Fruit fly (Drosophila melanogaster): ENCODE measurements around the gene emb.

The emb gene

dm6 chr2L:8376717-8377116 lies 26.7 kb upstream of the emb start, which contains the start of the genes CG13390 and CG17294 (continued):
- peak; percentile 99 for TF ChIP-seq CG12155 (GFP tag; optimal IDR thresholded peaks at IDR 0.05)
- TF ChIP-seq CG2712 (tag; optimal IDR thresholded peaks at IDR 0.05), result peak; percentile 100
- peak; percentile 91 for TF ChIP-seq TFAM (GFP tag; optimal IDR thresholded peaks at IDR 0.05)
- TF ChIP-seq Ets65A (GFP tag), result peak; percentile 97
- TF ChIP-seq Med (GFP tag), result peak; percentile 99
- peak; percentile 100 for TF ChIP-seq slbo (GFP tag; IDR thresholded peaks at IDR 0.05)
- TF ChIP-seq crc (GFP tag; optimal IDR thresholded peaks at IDR 0.05), result peak; percentile 90
- TF ChIP-seq CG11456 (GFP tag; IDR thresholded peaks at IDR 0.05), result peak; percentile 99
- peak; percentile 23 for TF ChIP-seq p53 (GFP tag; optimal IDR thresholded peaks at IDR 0.05)
- peak; percentile 98 for TF ChIP-seq peb (GFP tag; IDR thresholded peaks at IDR 0.05)
- TF ChIP-seq CG10654 (GFP tag; optimal IDR thresholded peaks at IDR 0.05), result peak; percentile 99
- peak; percentile 100 for TF ChIP-seq HmgZ (tag; optimal IDR thresholded peaks at IDR 0.05)
- TF ChIP-seq ash1 (GFP tag; optimal IDR thresholded peaks at IDR 0.05), result peak; percentile 98
- TF ChIP-seq CG14710 (tag; optimal IDR thresholded peaks at IDR 0.05), result peak; percentile 98
- peak; percentile 96 for TF ChIP-seq chn (GFP tag; optimal IDR thresholded peaks at IDR 0.05)
- peak; percentile 97 for TF ChIP-seq CG6254 (GFP tag; optimal IDR thresholded peaks at IDR 0.05)
- peak; percentile 99 for TF ChIP-seq corto (GFP tag; optimal IDR thresholded peaks at IDR 0.05)
- TF ChIP-seq CG34224 (GFP tag; IDR thresholded peaks at IDR 0.05; ENCODE audit: partially characterized antibody), result peak; percentile 92
- peak; percentile 94 for TF ChIP-seq wek (GFP tag; optimal IDR thresholded peaks at IDR 0.05)
- TF ChIP-seq Hmx (GFP tag; optimal IDR thresholded peaks at IDR 0.05), result peak; percentile 85
- peak; percentile 97 for TF ChIP-seq gro (GFP tag; optimal IDR thresholded peaks at IDR 0.05)
- peak; percentile 99 for TF ChIP-seq sens (GFP tag)
- peak; percentile 63 for TF ChIP-seq pzg (GFP tag; optimal IDR thresholded peaks at IDR 0.05)
- TF ChIP-seq CG6765 (GFP tag; optimal IDR thresholded peaks at IDR 0.05), result peak; percentile 100
- peak; percentile 95 for TF ChIP-seq CG11560 (tag; IDR thresholded peaks at IDR 0.05)
- TF ChIP-seq CG3065 (GFP tag; optimal IDR thresholded peaks at IDR 0.05), result peak; percentile 97
- TF ChIP-seq CG18764 (GFP tag; optimal IDR thresholded peaks at IDR 0.05), result peak; percentile 99
- TF ChIP-seq fru (optimal IDR thresholded peaks at IDR 0.05), result no peak
- TF ChIP-seq Drgx (GFP tag; IDR thresholded peaks at IDR 0.05), result peak; percentile 100
- peak; percentile 99 for TF ChIP-seq CG14050 (GFP tag; IDR thresholded peaks at IDR 0.05)
- peak; percentile 99 for TF ChIP-seq sens-2 (GFP tag; IDR thresholded peaks at IDR 0.05)
- TF ChIP-seq otp (GFP tag; IDR thresholded peaks at IDR 0.05), result peak; percentile 99
- TF ChIP-seq CG6272 (GFP tag; IDR thresholded peaks at IDR 0.05), result peak; percentile 99
- peak; percentile 98 for TF ChIP-seq CG8290 (GFP tag; optimal IDR thresholded peaks at IDR 0.05)
- TF ChIP-seq CG8290 (tag; optimal IDR thresholded peaks at IDR 0.05), result peak; percentile 96 to 98
- peak; percentile 100 for TF ChIP-seq CG11085 (GFP tag; IDR thresholded peaks at IDR 0.05)
- peak; percentile 97 for TF ChIP-seq CG13624 (GFP tag; optimal IDR thresholded peaks at IDR 0.05)
- TF ChIP-seq inv (GFP tag; IDR thresholded peaks at IDR 0.05; ENCODE audit: partially characterized antibody), result peak; percentile 71; the same call in 1 of the 2 replicates
- peak; percentile 99 for TF ChIP-seq grau (tag; optimal IDR thresholded peaks at IDR 0.05)
- TF ChIP-seq pan (optimal IDR thresholded peaks at IDR 0.05), result no peak
- TF ChIP-seq pan (GFP tag; optimal IDR thresholded peaks at IDR 0.05 in 1 of 2, IDR thresholded peaks at IDR 0.05 in 1 of 2), result peak in 1 of 2 experiments; percentile 100
- peak; percentile 75 for TF ChIP-seq Doc3 (GFP tag; IDR thresholded peaks at IDR 0.05; ENCODE audit: partially characterized antibody)
- TF ChIP-seq chif (GFP tag; optimal IDR thresholded peaks at IDR 0.05), result peak; percentile 87 to 95
- peak; percentile 100 for TF ChIP-seq CG6854 (GFP tag; optimal IDR thresholded peaks at IDR 0.05)
- no peak for TF ChIP-seq yki (optimal IDR thresholded peaks at IDR 0.05)
- TF ChIP-seq CG7839 (tag; optimal IDR thresholded peaks at IDR 0.05), result peak; percentile 100
- peak; percentile 99 for TF ChIP-seq wor (GFP tag; IDR thresholded peaks at IDR 0.05)
- peak; percentile 72; the same call in 2 of the 3 replicates for TF ChIP-seq zen2 (GFP tag; IDR thresholded peaks at IDR 0.05; ENCODE audit: partially characterized antibody)
- peak; percentile 100 for TF ChIP-seq vvl (GFP tag; IDR thresholded peaks at IDR 0.05)
- peak; percentile 100 for TF ChIP-seq ci (GFP tag; IDR thresholded peaks at IDR 0.05)
- peak; percentile 100 for TF ChIP-seq CG17359 (tag; optimal IDR thresholded peaks at IDR 0.05)
- TF ChIP-seq NC2α (GFP tag; optimal IDR thresholded peaks at IDR 0.05), result peak; percentile 70
- TF ChIP-seq sim (GFP tag; IDR thresholded peaks at IDR 0.05), result peak; percentile 99
